Fruit fly (Drosophila melanogaster): ENCODE data around the gene Cyp4ae1.

dm6 chrX:2180750-2181261 is 2.0 kb downstream of the Cyp4ae1 start, which contains the start of gene pn:
- TF ChIP-seq tgo (GFP tag; IDR thresholded peaks at IDR 0.05) (no peak), Sry-δ (GFP tag; optimal IDR thresholded peaks at IDR 0.05) (peak; percentile 57), hkb (optimal IDR thresholded peaks at IDR 0.05) (no peak), hkb (GFP tag; IDR thresholded peaks at IDR 0.05) (no peak), CG9609 (GFP tag; optimal IDR thresholded peaks at IDR 0.05) (no peak)
